Worm (Caenorhabditis elegans) whole organism, L1 larva: ENCODE data around the gene chst-1.

ENCODE experiments used
- dsc-1 ChIP-seq: sonication (generic microtip); optimal IDR thresholded peaks from 2 replicates; lab custom pipeline; 2016; ENCODE audit warnings: mild to moderate bottlenecking, missing genetic modification characterization, missing compliant biosample characterization
- fkh-8 ChIP-seq: sonication (generic microtip); optimal IDR thresholded peaks from 2 replicates; lab custom pipeline; 2016; ENCODE audit warnings: mild to moderate bottlenecking, missing genetic modification characterization, missing compliant biosample characterization
- hlh-4 ChIP-seq: sonication (generic microtip); optimal IDR thresholded peaks from 2 replicates; lab custom pipeline; 2016; ENCODE audit warnings: mild to moderate bottlenecking, missing genetic modification characterization, missing compliant biosample characterization
- irx-1 ChIP-seq: sonication (generic microtip); optimal IDR thresholded peaks from 2 replicates; lab custom pipeline; 2016; ENCODE audit warnings: missing genetic modification characterization, missing compliant biosample characterization
- nhr-19 ChIP-seq: fragments of 200-800 bp; sonication (Bioruptor generic); conservative IDR thresholded peaks from 2 replicates; pipeline ENCODE4 v1.3.6; 2022; ENCODE audit warnings: missing genetic modification characterization, missing compliant biosample characterization
- nhr-20 ChIP-seq: sonication (generic microtip); optimal IDR thresholded peaks from 2 replicates; lab custom pipeline; 2016; ENCODE audit warnings: mild to moderate bottlenecking, missing genetic modification characterization, missing compliant biosample characterization
- nhr-47 ChIP-seq: sonication (generic microtip); optimal IDR thresholded peaks from 2 replicates; lab custom pipeline; 2016; ENCODE audit warnings: mild to moderate bottlenecking, missing genetic modification characterization, moderate library complexity, missing compliant biosample characterization
- nhr-71 ChIP-seq: sonication (generic microtip); optimal IDR thresholded peaks from 2 replicates; lab custom pipeline; 2016; ENCODE audit warnings: mild to moderate bottlenecking, missing genetic modification characterization, moderate library complexity, missing compliant biosample characterization
- rnt-1 ChIP-seq: sonication (generic microtip); optimal IDR thresholded peaks from 2 replicates; lab custom pipeline; 2016; ENCODE audit warnings: mild to moderate bottlenecking, missing genetic modification characterization, moderate library complexity, missing compliant biosample characterization
- skn-1 ChIP-seq: fragments of 150-350 bp; optimal IDR thresholded peaks from 2 replicates; lab custom pipeline; 2014; ENCODE audit warnings: missing biosample characterization, missing genetic modification characterization
- sox-4 ChIP-seq: sonication (generic microtip); optimal IDR thresholded peaks from 2 replicates; lab custom pipeline; 2016; ENCODE audit warnings: missing genetic modification characterization, missing compliant biosample characterization

chst-1 gene

ce11 chrII:8058769-8059168 is 48.0 kb downstream of the chst-1 start, which contains the start of gene T05H10.8:
TSS of gene T05H10.8 (plus strand) at chrII:8059069.
- TF ChIP-seq dsc-1 (peak; percentile 20), nhr-19 (GFP tag; lab: Robert Waterston, UW) (no peak)

ce11 chrII:8057911-8058310 is 48.9 kb downstream of the chst-1 start:
- TF ChIP-seq dsc-1: peak; percentile 45
- peak; percentile 41 for TF ChIP-seq nhr-71 (tag; lab: Kevin White, UChicago)
- no peak for TF ChIP-seq nhr-20
- TF ChIP-seq irx-1 (tag; lab: Kevin White, UChicago): no peak
- no peak for TF ChIP-seq sox-4 (tag; lab: Kevin White, UChicago)
- peak; percentile 54 for TF ChIP-seq fkh-8 (tag; lab: Kevin White, UChicago)
- TF ChIP-seq skn-1 (tag; lab: Kevin White, UChicago): no peak
- peak; percentile 52 for TF ChIP-seq hlh-4 (tag; lab: Kevin White, UChicago)
- no peak for TF ChIP-seq rnt-1 (tag; lab: Kevin White, UChicago)
- peak; percentile 12 for TF ChIP-seq nhr-47 (tag; lab: Kevin White, UChicago)
